Worm (Caenorhabditis elegans) whole organism, L2 larva: Measurements from ENCODE around the gene fig-1.

Experiments used
- aly-2 ChIP-seq: fragments of 150-350 bp; optimal IDR thresholded peaks from 2 replicates; lab custom pipeline; 2014; ENCODE audit warnings: missing biosample characterization, missing genetic modification characterization
- ama-1 ChIP-seq: fragments of 150-350 bp; optimal IDR thresholded peaks from 2 replicates; lab custom pipeline; 2018; ENCODE audit warnings: inconsistent platforms
- lin-13 ChIP-seq: fragments of 150-350 bp; optimal IDR thresholded peaks from 2 replicates; lab custom pipeline; 2014; ENCODE audit warnings: missing biosample characterization, missing genetic modification reagents, missing genetic modification characterization
- lsy-2 ChIP-seq, 2 experiments: fragments of 150-350 bp in 1 of 2; sonication (generic microtip) in 1 of 2; optimal IDR thresholded peaks; 2 replicates each; lab custom pipeline; 2014 to 2017; ENCODE audit warnings: missing biosample characterization in 2 of 2, missing genetic modification characterization in 2 of 2
- nhr-10 ChIP-seq: sonication (generic microtip); optimal IDR thresholded peaks from 2 replicates; lab custom pipeline; 2017; ENCODE audit warnings: missing biosample characterization, missing genetic modification characterization
- unc-55 ChIP-seq: fragments of 150-350 bp; sonication (generic microtip); optimal IDR thresholded peaks from 3 replicates; lab custom pipeline; 2014; ENCODE audit warnings: missing biosample characterization, missing genetic modification reagents, missing genetic modification characterization

ce11 chrV:11030675-11031074, 49.7 kb upstream of the fig-1 start:
- TF ChIP-seq aly-2 (tag; lab: Kevin White, UChicago) = no peak
- TF ChIP-seq lsy-2 (tag; optimal IDR thresholded peaks at IDR 0.05; lab: Kevin White, UChicago) = no peak
- TF ChIP-seq lin-13 = no peak
- TF ChIP-seq ama-1 (lab: Kevin White, UChicago) = no peak
- no peak for TF ChIP-seq nhr-10 (tag; lab: Kevin White, UChicago)
- TF ChIP-seq unc-55 = no peak
